Worm (Caenorhabditis elegans) whole organism, late embryonic: ENCODE data around the gene taf-12.
A peak's percentile ranks its signal among the peaks of the same experiment; 100 is the strongest.

Experiments
- ceh-9 ChIP-seq: sonication (generic microtip); optimal IDR thresholded peaks from 2 replicates; lab custom pipeline; 2016; ENCODE audit warnings: mild to moderate bottlenecking, missing genetic modification characterization, inconsistent platforms, missing compliant biosample characterization
- che-1 ChIP-seq: sonication (generic microtip); optimal IDR thresholded peaks from 2 replicates; lab custom pipeline; 2016; ENCODE audit warnings: mild to moderate bottlenecking, missing genetic modification characterization, missing compliant biosample characterization
- ets-4 ChIP-seq: sonication (generic microtip); optimal IDR thresholded peaks from 2 replicates; lab custom pipeline; 2016; ENCODE audit warnings: missing genetic modification characterization, missing compliant biosample characterization
- mec-3 ChIP-seq: sonication (generic microtip); optimal IDR thresholded peaks from 2 replicates; lab custom pipeline; 2016; ENCODE audit warnings: borderline replicate concordance, missing genetic modification characterization, missing compliant biosample characterization
- npax-4 ChIP-seq: sonication (generic microtip); optimal IDR thresholded peaks from 2 replicates; lab custom pipeline; 2016; ENCODE audit warnings: missing genetic modification characterization, missing compliant biosample characterization
- rnt-1 ChIP-seq: sonication (generic microtip); optimal IDR thresholded peaks from 2 replicates; lab custom pipeline; 2016; ENCODE audit warnings: missing genetic modification characterization, missing compliant biosample characterization
- sox-4 ChIP-seq: sonication (generic microtip); optimal IDR thresholded peaks from 2 replicates; lab custom pipeline; 2017; ENCODE audit warnings: mild to moderate bottlenecking, missing genetic modification characterization, inconsistent platforms, missing compliant biosample characterization
- tbx-2 ChIP-seq: sonication (generic microtip); optimal IDR thresholded peaks from 2 replicates; lab custom pipeline; 2016; ENCODE audit warnings: missing genetic modification characterization, missing compliant biosample characterization

DNA sequence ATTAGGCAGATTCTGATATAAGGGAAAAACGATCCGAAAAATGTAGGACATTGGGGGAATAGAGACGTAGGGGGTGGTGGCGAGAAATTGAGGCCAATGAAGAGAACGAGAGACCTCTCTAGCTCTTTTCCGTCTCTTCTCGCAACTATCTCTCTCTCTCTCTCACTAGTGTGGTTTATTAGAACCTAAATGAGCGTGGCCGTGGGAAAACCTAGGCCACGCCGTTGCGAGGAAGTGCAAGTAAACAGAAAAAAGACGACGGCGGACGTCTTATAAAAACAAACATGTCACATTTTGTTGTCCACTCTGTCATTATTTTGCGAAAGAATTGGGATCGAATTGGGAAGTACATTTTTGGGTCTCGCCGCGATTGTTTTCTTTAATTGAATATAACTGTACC is 928 bp upstream of the taf-12 start:
- TF ChIP-seq tbx-2 (tag; lab: Kevin White, UChicago): peak; percentile 94
- TF ChIP-seq ets-4 (tag; lab: Kevin White, UChicago): peak; percentile 92
- no peak for TF ChIP-seq npax-4 (tag; lab: Kevin White, UChicago)
- peak; percentile 62 for TF ChIP-seq mec-3 (tag; lab: Kevin White, UChicago)
- TF ChIP-seq ceh-9 (tag; lab: Kevin White, UChicago): no peak
- no peak for TF ChIP-seq sox-4 (tag; lab: Kevin White, UChicago)
- TF ChIP-seq rnt-1: peak; percentile 95
- TF ChIP-seq che-1 (tag; lab: Kevin White, UChicago): no peak
